Worm (Caenorhabditis elegans): Measurements from ENCODE around the gene F22B8.3.

DNA sequence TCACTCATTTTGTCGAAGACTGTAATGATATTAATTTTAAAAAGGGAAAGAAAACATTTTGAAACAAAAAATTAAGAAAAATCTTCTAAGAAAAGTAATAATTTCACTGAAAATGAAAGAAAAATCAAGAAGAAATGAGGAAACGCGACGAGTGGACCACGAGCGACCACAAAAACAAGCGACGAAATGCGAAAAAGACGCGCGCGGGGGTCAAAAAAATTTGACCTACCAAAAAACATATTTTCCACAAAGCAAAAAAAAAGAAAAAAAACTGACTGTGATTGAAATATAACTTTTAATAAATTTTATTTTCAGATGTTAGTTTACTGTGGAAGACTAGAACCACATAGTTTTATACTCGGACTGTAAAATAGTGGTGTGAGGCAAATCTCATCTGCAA, 31.9 kb upstream of the F22B8.3 start, which contains the start of gene F14H3.6:
- TF ChIP-seq him-1 (tag; optimal IDR thresholded peaks at IDR 0.05), result no peak
- TF ChIP-seq dao-5 (tag; optimal IDR thresholded peaks at IDR 0.05), result no peak

Data from whole organism, L4/young adult.